Worm (Caenorhabditis elegans) whole organism, early embryonic: ENCODE data around the gene gyf-1.

Experiments used
- ama-1 ChIP-seq: fragments of 150-350 bp; optimal IDR thresholded peaks from 2 replicates; lab custom pipeline; 2014
- ets-7 ChIP-seq: sonication (generic microtip); optimal IDR thresholded peaks from 2 replicates; lab custom pipeline; 2016; ENCODE audit warnings: missing genotype, missing genetic modification characterization, missing compliant biosample characterization
- flt-1 ChIP-seq: fragments of 200-800 bp; sonication (Bioruptor generic); IDR thresholded peaks from 2 replicates; pipeline ENCODE4 v1.3.6; 2022; ENCODE audit warnings: missing genetic modification characterization, missing compliant biosample characterization
- sea-1 ChIP-seq: fragments of 200-800 bp; sonication (Bioruptor generic); conservative IDR thresholded peaks from 2 replicates; pipeline ENCODE4 v1.3.6; 2022; ENCODE audit warnings: missing genetic modification characterization, missing compliant biosample characterization
- tra-4 ChIP-seq: sonication (generic microtip); optimal IDR thresholded peaks from 2 replicates; lab custom pipeline; 2017; ENCODE audit warnings: missing genetic modification characterization, missing compliant biosample characterization

DNA sequence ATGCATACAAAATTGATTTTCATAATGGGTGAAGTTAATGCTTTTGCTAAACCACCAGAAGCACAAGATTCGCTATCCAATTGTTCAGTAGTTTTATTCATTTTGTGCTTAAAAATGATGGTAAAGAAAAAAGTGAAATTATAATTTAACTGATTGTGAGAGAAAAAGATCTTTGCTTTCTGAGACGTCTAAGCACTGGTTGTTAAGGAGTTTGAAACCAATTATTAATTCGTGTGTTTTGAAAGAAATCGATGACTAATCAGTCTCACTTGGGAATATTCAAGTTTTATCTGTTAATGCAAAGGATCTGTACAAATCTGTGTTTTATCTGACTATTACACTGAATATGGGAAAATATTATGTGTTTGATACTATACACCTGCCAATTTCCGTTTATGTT, 32.3 kb upstream of the gyf-1 start, which contains the start of gene sra-26:
- no peak for TF ChIP-seq ama-1 (lab: Kevin White, UChicago)
- no peak for TF ChIP-seq tra-4 (tag; lab: Kevin White, UChicago)
- TF ChIP-seq ets-7 = no peak
- no peak for TF ChIP-seq flt-1 (GFP tag; lab: Robert Waterston, UW)
- TF ChIP-seq sea-1 (GFP tag; lab: Robert Waterston, UW) = no peak
